Fruit fly (Drosophila melanogaster) whole organism, adult: ENCODE data around the gene CCT2.

Experiments
- CG1620 ChIP-seq: fragments of 200-800 bp; sonication (Bioruptor generic); optimal IDR thresholded peaks from 2 replicates; lab custom pipeline; 2016; ENCODE audit warnings: missing biosample characterization, missing genetic modification characterization
- CG33017 ChIP-seq: fragments of 200-800 bp; sonication (Bioruptor generic); optimal IDR thresholded peaks from 2 replicates; lab custom pipeline; 2018; ENCODE audit warnings: missing biosample characterization, mild to moderate bottlenecking, missing genetic modification characterization, moderate library complexity
- CG7045 ChIP-seq: fragments of 200-800 bp; sonication (Bioruptor generic); optimal IDR thresholded peaks from 2 replicates; lab custom pipeline; 2017; ENCODE audit warnings: missing biosample characterization, mild to moderate bottlenecking, missing genetic modification characterization
- Crg-1 ChIP-seq: fragments of 200-800 bp; sonication (Bioruptor generic); optimal IDR thresholded peaks from 2 replicates; lab custom pipeline; 2016; ENCODE audit warnings: missing biosample characterization, missing genetic modification characterization
- Hr96 ChIP-seq: fragments of 200-800 bp; sonication (Bioruptor generic); optimal IDR thresholded peaks from 2 replicates; lab custom pipeline; 2016; ENCODE audit warnings: missing biosample characterization, missing genetic modification characterization
- Mnt ChIP-seq: fragments of 200-800 bp; sonication (Bioruptor generic); optimal IDR thresholded peaks from 2 replicates; lab custom pipeline; 2016; ENCODE audit warnings: missing biosample characterization, mild to moderate bottlenecking, missing genetic modification characterization
- bab1 ChIP-seq: fragments of 200-800 bp; sonication (Bioruptor generic); optimal IDR thresholded peaks from 3 replicates; lab custom pipeline; 2019; ENCODE audit warnings: missing biosample characterization, mild to moderate bottlenecking, missing genetic modification characterization, moderate library complexity
- kay ChIP-seq: fragments of 200-800 bp; sonication (Bioruptor generic); peaks from one replicate; lab custom pipeline; 2016; ENCODE audit warnings: missing biosample characterization, missing genetic modification characterization, borderline replicate concordance
- ovo ChIP-seq: fragments of 200-800 bp; sonication (Bioruptor generic); optimal IDR thresholded peaks from 2 replicates; lab custom pipeline; 2016; ENCODE audit warnings: missing biosample characterization, missing genetic modification characterization
- tj ChIP-seq: fragments of 200-800 bp; sonication (Bioruptor generic); optimal IDR thresholded peaks from 3 replicates; lab custom pipeline; 2017; ENCODE audit warnings: missing biosample characterization, mild to moderate bottlenecking, missing genetic modification characterization, moderate library complexity
- toe ChIP-seq: fragments of 200-800 bp; sonication (Bioruptor generic); optimal IDR thresholded peaks from 2 replicates; lab custom pipeline; 2016; ENCODE audit warnings: missing biosample characterization, missing genetic modification characterization

DNA sequence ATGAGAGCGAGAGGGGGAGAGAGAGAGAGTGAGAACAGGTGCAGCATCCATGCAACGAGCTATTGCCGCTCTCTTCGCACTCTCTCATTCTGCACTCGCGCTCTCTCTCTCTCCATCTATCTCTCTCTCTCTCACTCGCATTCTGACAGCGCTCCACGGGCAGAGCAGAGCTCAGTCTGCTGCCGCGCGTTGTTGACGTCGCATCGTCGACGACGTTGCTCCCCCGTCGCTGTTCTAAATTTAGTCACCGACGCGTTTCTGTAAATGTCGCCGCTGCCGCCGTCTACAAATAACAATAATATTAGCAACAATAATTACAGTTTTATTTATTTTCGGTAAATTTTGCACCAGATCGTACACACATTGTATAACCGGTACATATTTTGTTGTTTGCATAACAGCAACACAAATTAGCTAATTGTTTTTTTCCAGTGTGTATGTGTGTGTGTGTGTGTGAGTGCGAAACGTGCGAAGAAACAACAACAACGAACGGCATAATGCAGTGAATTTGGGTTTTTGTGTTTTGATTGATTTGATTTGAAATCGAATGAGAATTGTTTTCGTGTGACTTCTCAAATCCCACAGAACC lies 46.8 kb upstream of the CCT2 start:
- peak; percentile 32 for TF ChIP-seq bab1
- no peak for TF ChIP-seq kay (GFP tag; lab: Kevin White, UChicago)
- no peak for TF ChIP-seq CG7045
- TF ChIP-seq CG33017 (tag; lab: Kevin White, UChicago) = no peak
- TF ChIP-seq ovo (GFP tag; lab: Kevin White, UChicago) = no peak
- no peak for TF ChIP-seq Crg-1 (GFP tag; lab: Kevin White, UChicago)
- TF ChIP-seq toe (GFP tag; lab: Kevin White, UChicago) = no peak
- TF ChIP-seq Hr96 (GFP tag; lab: Kevin White, UChicago) = peak; percentile 48
- TF ChIP-seq CG1620 (GFP tag; lab: Kevin White, UChicago) = no peak
- TF ChIP-seq Mnt (GFP tag; lab: Kevin White, UChicago) = peak; percentile 35
- no peak for TF ChIP-seq tj (GFP tag; lab: Kevin White, UChicago)
